Fruit fly (Drosophila melanogaster) Kc167 (cell line): ENCODE results near the gene CG11594.

ENCODE experiments used
- Sin3A ChIP-seq: fragments of >200 bp; optimal IDR thresholded peaks from 2 replicates; lab custom pipeline; 2018; ENCODE audit warnings: missing external identifiers
- psq ChIP-seq: fragments of >200 bp; optimal IDR thresholded peaks from 2 replicates; lab custom pipeline; 2017; ENCODE audit warnings: missing external identifiers
- ttk ChIP-seq: sonication (Bioruptor generic); optimal IDR thresholded peaks from 2 replicates; lab custom pipeline; 2017; ENCODE audit warnings: missing external identifiers

DNA sequence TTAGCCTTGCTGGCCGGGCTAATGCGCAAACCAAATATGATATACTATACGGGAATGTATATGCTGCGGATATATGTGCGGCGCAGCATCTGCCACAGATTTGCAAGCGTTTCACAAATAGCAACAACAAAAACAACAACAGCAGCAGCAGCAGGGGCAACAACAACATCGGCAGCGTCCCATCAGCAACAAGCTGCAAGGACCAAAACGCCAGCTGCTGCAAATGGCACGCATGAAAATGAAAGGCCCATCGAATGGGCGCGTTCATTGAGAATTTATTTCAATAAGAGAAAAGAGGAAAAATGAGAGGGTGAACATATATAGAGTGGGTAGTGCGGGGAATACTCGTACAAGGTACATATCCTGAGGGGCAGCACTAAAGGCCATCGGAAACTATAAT lies 49.4 kb downstream of the CG11594 start:
- TF ChIP-seq psq (lab: Kevin White, UChicago), result no peak
- no peak for TF ChIP-seq ttk (lab: Kevin White, UChicago)
- no peak for TF ChIP-seq Sin3A (lab: Kevin White, UChicago)
